Worm (Caenorhabditis elegans) whole organism, late embryonic: ENCODE data around the gene C50F4.8.
A peak's percentile ranks its signal among the peaks of the same experiment; 100 is the strongest.

ENCODE experiments used
- ceh-30 ChIP-seq: fragments of 150-350 bp; optimal IDR thresholded peaks from 2 replicates; lab custom pipeline; 2014; ENCODE audit warnings: missing biosample characterization, missing genetic modification characterization
- ceh-48 ChIP-seq: sonication (generic microtip); optimal IDR thresholded peaks from 2 replicates; lab custom pipeline; 2016; ENCODE audit warnings: missing genetic modification characterization, inconsistent platforms, missing compliant biosample characterization
- fkh-6 ChIP-seq: sonication (generic microtip); optimal IDR thresholded peaks from 2 replicates; lab custom pipeline; 2016; ENCODE audit warnings: missing genetic modification characterization, missing compliant biosample characterization
- pag-3 ChIP-seq: sonication (generic microtip); optimal IDR thresholded peaks from 2 replicates; lab custom pipeline; 2016; ENCODE audit warnings: missing compliant biosample characterization, missing genetic modification characterization, borderline replicate concordance
- sox-2 ChIP-seq: fragments of 200-800 bp; sonication (Bioruptor generic); IDR thresholded peaks from 2 replicates; pipeline ENCODE4 v1.3.6; 2022; ENCODE audit warnings: missing genetic modification reagents, missing genetic modification characterization, missing compliant biosample characterization
- tbx-2 ChIP-seq: sonication (generic microtip); optimal IDR thresholded peaks from 2 replicates; lab custom pipeline; 2016; ENCODE audit warnings: missing genetic modification characterization, missing compliant biosample characterization
- ttx-3 ChIP-seq: sonication (generic microtip); optimal IDR thresholded peaks from 2 replicates; lab custom pipeline; 2016; ENCODE audit warnings: missing genetic modification reagents, missing genetic modification characterization, missing compliant biosample characterization
- unc-55 ChIP-seq: sonication (generic microtip); optimal IDR thresholded peaks from 2 replicates; lab custom pipeline; 2017; ENCODE audit warnings: missing biosample characterization, missing genetic modification reagents, missing genetic modification characterization

DNA sequence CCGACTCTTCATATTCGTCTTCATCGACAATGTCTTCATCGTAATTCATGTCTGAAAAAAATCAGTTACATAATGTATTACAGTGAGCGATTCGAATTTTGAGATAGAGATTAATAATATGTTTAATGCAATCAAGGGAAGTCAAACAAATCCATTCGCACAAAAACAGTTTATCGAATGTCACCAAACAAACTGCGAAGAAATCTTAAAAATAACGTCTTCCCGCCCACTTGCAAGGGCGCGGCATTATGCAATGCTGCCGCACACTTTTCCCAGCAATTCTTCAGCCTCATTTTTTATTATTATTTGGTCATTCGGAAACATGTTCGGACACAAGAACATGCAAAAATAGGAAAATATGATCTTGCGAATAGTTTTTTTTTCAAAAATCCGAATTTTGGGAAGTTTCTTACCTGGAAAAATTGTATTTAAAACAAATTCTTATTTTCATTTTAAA, 25.5 kb upstream of the C50F4.8 start, which contains the start of gene mdf-1:
- peak; percentile 73 for TF ChIP-seq tbx-2 (tag; lab: Kevin White, UChicago)
- TF ChIP-seq ceh-48 (tag; lab: Kevin White, UChicago) = no peak
- TF ChIP-seq ttx-3 (tag; lab: Kevin White, UChicago) = no peak
- no peak for TF ChIP-seq sox-2 (GFP tag; lab: Robert Waterston, UW)
- no peak for TF ChIP-seq fkh-6
- TF ChIP-seq unc-55 (GFP tag; lab: Kevin White, UChicago) = no peak
- no peak for TF ChIP-seq pag-3
- TF ChIP-seq ceh-30 = no peak
